Fruit fly (Drosophila melanogaster) whole organism, prepupa: Measurements from ENCODE around the gene Cyp9f3.

Experiments used
- CG11294 ChIP-seq: fragments of 200-800 bp; sonication (Bioruptor generic); IDR thresholded peaks from 2 replicates; pipeline ENCODE4 v1.3.6; 2022; ENCODE audit warnings: missing biosample characterization, missing genetic modification characterization
- CG8119 ChIP-seq: fragments of 200-800 bp; sonication (Bioruptor generic); IDR thresholded peaks from 3 replicates; pipeline ENCODE4 v1.3.6; 2022; ENCODE audit warnings: missing biosample characterization, missing genetic modification characterization
- CG8319 ChIP-seq: fragments of 200-800 bp; sonication (Bioruptor generic); optimal IDR thresholded peaks from 3 replicates; lab custom pipeline; 2016; ENCODE audit warnings: missing biosample characterization, missing genetic modification characterization
- dac ChIP-seq: fragments of 200-800 bp; sonication (Bioruptor generic); optimal IDR thresholded peaks from 2 replicates; lab custom pipeline; 2017; ENCODE audit warnings: missing biosample characterization, mild to moderate bottlenecking, missing genetic modification characterization

DNA sequence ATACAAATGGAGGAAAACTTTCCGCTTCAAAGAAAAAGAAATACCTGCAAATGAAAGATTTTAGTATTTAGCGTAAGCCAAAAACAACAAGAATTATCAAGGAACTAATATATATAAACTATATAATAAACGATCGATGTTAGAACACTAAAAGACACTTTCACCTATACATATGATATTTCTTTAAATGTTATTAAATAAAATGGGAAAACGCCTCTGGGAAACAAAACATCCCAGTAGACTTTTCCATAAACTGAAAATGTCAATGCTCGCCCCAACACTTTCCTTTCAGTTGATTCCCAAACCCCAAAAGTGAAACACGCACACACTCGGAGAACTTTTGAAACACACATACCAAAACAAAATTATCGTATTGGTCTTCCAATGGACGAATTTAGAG, 48.6 kb upstream of the Cyp9f3 start, which contains the start of gene vrs:
- no peak for TF ChIP-seq CG8119
- TF ChIP-seq dac, result no peak
- no peak for TF ChIP-seq CG11294
- no peak for TF ChIP-seq CG8319 (GFP tag; lab: Kevin White, UChicago)
